Worm (Caenorhabditis elegans): ENCODE measurements around the gene R08A2.7.

DNA sequence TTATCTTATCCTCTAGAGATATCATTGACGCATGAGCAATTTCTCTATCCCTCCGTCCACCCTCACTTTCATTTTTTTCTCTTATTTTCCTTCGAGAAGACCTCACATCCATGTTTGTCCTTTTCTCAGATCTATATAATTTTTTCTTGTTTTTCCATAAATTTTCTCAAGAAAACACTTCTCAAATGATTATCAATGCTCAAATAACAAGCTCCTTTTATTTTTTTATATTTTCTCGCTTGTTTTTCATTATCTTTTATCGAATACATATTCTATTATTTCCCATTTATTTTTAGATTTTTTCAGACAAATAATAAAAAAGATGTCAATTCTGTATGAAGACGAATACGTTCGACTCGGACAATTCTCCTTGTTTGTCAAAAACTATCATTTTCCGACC is at the start of gene R08A2.7:
- TF ChIP-seq tbx-2 (tag; optimal IDR thresholded peaks at IDR 0.05) (no peak), syd-9 (tag; optimal IDR thresholded peaks at IDR 0.05) (no peak), C38D4.7 (GFP tag; optimal IDR thresholded peaks at IDR 0.05) (no peak)
